Fruit fly (Drosophila melanogaster): ENCODE results near the gene bowl.

The bowl gene

dm6 chr2L:3775767-3776351, 4.4 kb downstream of the bowl start (continued):
- TF ChIP-seq pfk (GFP tag; optimal IDR thresholded peaks at IDR 0.05): no peak
- no peak for TF ChIP-seq gcm2 (GFP tag; optimal IDR thresholded peaks at IDR 0.05)
- TF ChIP-seq dysf (GFP tag; IDR thresholded peaks at IDR 0.05): peak; percentile 32; the same call in 1 of the 3 replicates
- peak; percentile 53; the same call in 1 of the 3 replicates for TF ChIP-seq CG11456 (GFP tag; IDR thresholded peaks at IDR 0.05)
- TF ChIP-seq CG6175 (GFP tag; IDR thresholded peaks at IDR 0.05): no peak
- peak; percentile 16 for TF ChIP-seq trem (tag; optimal IDR thresholded peaks at IDR 0.05)
- no peak for TF ChIP-seq odd (GFP tag; optimal IDR thresholded peaks at IDR 0.05)
- TF ChIP-seq CG11247 (GFP tag; IDR thresholded peaks at IDR 0.05): no peak
- no peak for TF ChIP-seq kay (GFP tag; optimal IDR thresholded peaks at IDR 0.05)
- TF ChIP-seq CG14441 (GFP tag; IDR thresholded peaks at IDR 0.05): no peak
- 0 out of 2 replicates have a peak, but pooled peaks have one; percentile 1 for TF ChIP-seq dati (GFP tag; IDR thresholded peaks at IDR 0.05)
- no peak for TF ChIP-seq CG10654 (GFP tag; optimal IDR thresholded peaks at IDR 0.05)
- no peak for TF ChIP-seq so (GFP tag; IDR thresholded peaks at IDR 0.05)
- peak; percentile 51 for TF ChIP-seq CG14710 (tag; optimal IDR thresholded peaks at IDR 0.05)
- no peak for TF ChIP-seq mirr (GFP tag; optimal IDR thresholded peaks at IDR 0.05)
- TF ChIP-seq tio (GFP tag; optimal IDR thresholded peaks at IDR 0.05): peak; percentile 65
- no peak for TF ChIP-seq CG7745 (tag; optimal IDR thresholded peaks at IDR 0.05)
- no peak for TF ChIP-seq Six4 (GFP tag; optimal IDR thresholded peaks at IDR 0.05)
- peak; percentile 56 for TF ChIP-seq CG2678 (tag; optimal IDR thresholded peaks at IDR 0.05)
- no peak for TF ChIP-seq Hr78 (GFP tag; optimal IDR thresholded peaks at IDR 0.05)
- 0 out of 3 replicates have a peak, but pooled peaks have one; percentile 7 for TF ChIP-seq CG34422 (GFP tag; IDR thresholded peaks at IDR 0.05)
- TF ChIP-seq Dad (GFP tag; optimal IDR thresholded peaks at IDR 0.05): no peak
- TF ChIP-seq Fer3 (tag; optimal IDR thresholded peaks at IDR 0.05): no peak
- no peak for TF ChIP-seq CG3726 (GFP tag; IDR thresholded peaks at IDR 0.05)
- no peak for TF ChIP-seq BtbVII (GFP tag; optimal IDR thresholded peaks at IDR 0.05)
- TF ChIP-seq tll (GFP tag; optimal IDR thresholded peaks at IDR 0.05): no peak
- TF ChIP-seq Vsx1 (GFP tag; optimal IDR thresholded peaks at IDR 0.05): no peak
- no peak for TF ChIP-seq CG4730 (GFP tag; IDR thresholded peaks at IDR 0.05)
- TF ChIP-seq btn (GFP tag; optimal IDR thresholded peaks at IDR 0.05): no peak
- peak; percentile 25 for TF ChIP-seq CG18476 (GFP tag; optimal IDR thresholded peaks at IDR 0.05)
- TF ChIP-seq CG6254 (GFP tag; optimal IDR thresholded peaks at IDR 0.05): peak; percentile 29
- TF ChIP-seq Scr (GFP tag; IDR thresholded peaks at IDR 0.05; ENCODE audit: partially characterized antibody): no peak
- peak; percentile 11; the same call in 1 of the 2 replicates for TF ChIP-seq Drgx (GFP tag; IDR thresholded peaks at IDR 0.05)
- no peak for TF ChIP-seq corto (GFP tag; optimal IDR thresholded peaks at IDR 0.05)
- TF ChIP-seq sqz (GFP tag; optimal IDR thresholded peaks at IDR 0.05): no peak
- no peak for TF ChIP-seq Sry-δ (GFP tag; optimal IDR thresholded peaks at IDR 0.05)
- peak; percentile 58 for TF ChIP-seq kni (GFP tag; optimal IDR thresholded peaks at IDR 0.05)
- peak; percentile 17 for TF ChIP-seq zen (tag; optimal IDR thresholded peaks at IDR 0.05)
- TF ChIP-seq gcm (GFP tag; optimal IDR thresholded peaks at IDR 0.05): no peak
- TF ChIP-seq z (GFP tag; IDR thresholded peaks at IDR 0.05): no peak
- TF ChIP-seq slbo (GFP tag; IDR thresholded peaks at IDR 0.05): 0 out of 2 replicates have a peak, but pooled peaks have one; percentile 30
- peak; percentile 12 for TF ChIP-seq gsb-n (tag; optimal IDR thresholded peaks at IDR 0.05)
- TF ChIP-seq CG3407 (GFP tag; optimal IDR thresholded peaks at IDR 0.05): peak; percentile 22
- TF ChIP-seq tna (GFP tag; IDR thresholded peaks at IDR 0.05; ENCODE audit: partially characterized antibody): no peak
- no peak for TF ChIP-seq usp (GFP tag; optimal IDR thresholded peaks at IDR 0.05)
- TF ChIP-seq Dek (tag; optimal IDR thresholded peaks at IDR 0.05): no peak
- 0 out of 2 replicates have a peak, but pooled peaks have one; percentile 6 for TF ChIP-seq CG8765 (GFP tag; IDR thresholded peaks at IDR 0.05)
- peak; percentile 46 for TF ChIP-seq Med (GFP tag)
- no peak for TF ChIP-seq CG12744 (GFP tag; optimal IDR thresholded peaks at IDR 0.05)

Measured in whole organism, embryonic.